Worm (Caenorhabditis elegans) whole organism, L4/young adult: ENCODE data around the gene C10A4.4.

Source experiments
- W03F9.2 ChIP-seq: fragments of 150-350 bp; optimal IDR thresholded peaks from 2 replicates; lab custom pipeline; 2014; ENCODE audit warnings: missing biosample characterization, missing genetic modification characterization
- dao-5 ChIP-seq: sonication (generic microtip); optimal IDR thresholded peaks from 2 replicates; lab custom pipeline; 2016; ENCODE audit warnings: missing genotype, missing genetic modification characterization, moderate library complexity, missing compliant biosample characterization
- him-1 ChIP-seq: sonication (generic microtip); optimal IDR thresholded peaks from 2 replicates; lab custom pipeline; 2016; ENCODE audit warnings: missing genotype, missing genetic modification reagents, missing genetic modification characterization, missing compliant biosample characterization

DNA sequence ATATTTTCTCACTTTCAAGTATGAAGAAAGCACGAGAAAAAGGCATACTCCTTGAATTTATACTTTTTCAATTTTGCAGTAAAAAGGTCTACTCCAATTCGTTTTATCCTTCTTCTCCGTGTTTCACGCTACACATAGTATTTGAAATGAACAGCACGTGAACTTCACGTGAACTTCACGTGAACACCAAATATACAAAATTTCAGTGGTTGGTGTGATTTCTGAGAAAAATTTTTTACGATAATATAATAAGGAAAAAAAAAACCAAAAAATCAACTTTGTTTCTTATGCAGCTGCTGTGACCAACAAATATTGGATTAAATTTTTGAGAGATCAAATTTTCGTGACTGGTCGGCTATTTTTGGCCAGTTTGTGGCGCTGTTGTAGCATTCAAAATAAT, 45.6 kb downstream of the C10A4.4 start:
- TF ChIP-seq him-1 (tag; lab: Kevin White, UChicago) (no peak), dao-5 (tag; lab: Kevin White, UChicago) (no peak), W03F9.2 (tag; lab: Kevin White, UChicago) (no peak)
